Fruit fly (Drosophila melanogaster) whole organism, embryonic: ENCODE measurements around the gene shi.

Source experiments
- Abd-B ChIP-seq: fragments of 200-800 bp; sonication (Bioruptor generic); optimal IDR thresholded peaks from 2 replicates; lab custom pipeline; 2018; ENCODE audit warnings: missing biosample characterization, mild to moderate bottlenecking, missing genetic modification characterization, moderate library complexity
- CG15011 ChIP-seq: fragments of 200-800 bp; sonication (Bioruptor generic); optimal IDR thresholded peaks from 3 replicates; lab custom pipeline; 2018; ENCODE audit warnings: missing biosample characterization, mild to moderate bottlenecking, missing genetic modification characterization
- CG15479 ChIP-seq: fragments of 200-800 bp; sonication (Bioruptor generic); optimal IDR thresholded peaks from 3 replicates; lab custom pipeline; 2019; ENCODE audit warnings: missing biosample characterization, mild to moderate bottlenecking, missing genetic modification characterization, moderate library complexity
- CG15696 ChIP-seq: fragments of 200-800 bp; sonication (Bioruptor generic); optimal IDR thresholded peaks from 2 replicates; lab custom pipeline; 2019; ENCODE audit warnings: missing biosample characterization, mild to moderate bottlenecking, missing genetic modification characterization, moderate library complexity
- CG18011 ChIP-seq: fragments of 200-800 bp; sonication (Bioruptor generic); optimal IDR thresholded peaks from 2 replicates; lab custom pipeline; 2017; ENCODE audit warnings: missing biosample characterization, missing genetic modification characterization, mild to moderate bottlenecking, moderate library complexity, missing genotype
- CG4282 ChIP-seq: fragments of 200-800 bp; sonication (Bioruptor generic); optimal IDR thresholded peaks from 2 replicates; lab custom pipeline; 2016; ENCODE audit warnings: missing biosample characterization, missing genetic modification characterization
- CG6765 ChIP-seq: fragments of 200-800 bp; sonication (Bioruptor generic); optimal IDR thresholded peaks from 3 replicates; lab custom pipeline; 2017; ENCODE audit warnings: missing biosample characterization, mild to moderate bottlenecking, missing genetic modification characterization
- Deaf1 ChIP-seq: fragments of 200-800 bp; optimal IDR thresholded peaks from 3 replicates; lab custom pipeline; 2019; ENCODE audit warnings: missing biosample characterization, mild to moderate bottlenecking, missing genetic modification characterization, moderate library complexity
- da ChIP-seq: fragments of 200-800 bp; sonication (Bioruptor generic); optimal IDR thresholded peaks from 2 replicates; lab custom pipeline; 2016; ENCODE audit warnings: missing biosample characterization, missing genetic modification characterization
- eyg ChIP-seq: fragments of 200-800 bp; sonication (Bioruptor generic); optimal IDR thresholded peaks from 3 replicates; lab custom pipeline; 2016; ENCODE audit warnings: missing biosample characterization, missing genetic modification characterization
- gce ChIP-seq: fragments of 200-800 bp; sonication (Bioruptor generic); IDR thresholded peaks from 3 replicates; pipeline ENCODE4 v1.3.6; 2022; ENCODE audit warnings: missing biosample characterization, missing genetic modification characterization
- so ChIP-seq: fragments of 200-800 bp; sonication (Bioruptor generic); IDR thresholded peaks from 3 replicates; pipeline ENCODE4 v1.3.6; 2022; ENCODE audit warnings: missing biosample characterization, missing genetic modification characterization

- TF ChIP-seq CG6765 (GFP tag; lab: Kevin White, UChicago) (no peak), Deaf1 (tag; lab: Kevin White, UChicago) (no peak), CG15011 (GFP tag; lab: Kevin White, UChicago) (no peak), CG15479 (GFP tag; lab: Kevin White, UChicago) (no peak), eyg (GFP tag; lab: Kevin White, UChicago) (no peak), so (GFP tag; lab: Robert Waterston, UW) (no peak), gce (GFP tag; lab: Robert Waterston, UW) (no peak), CG18011 (GFP tag; lab: Kevin White, UChicago) (no peak), Abd-B (GFP tag; lab: Kevin White, UChicago) (no peak), CG15696 (tag; lab: Kevin White, UChicago) (no peak), CG4282 (no peak), da (no peak)
These were observed 32.9 kb downstream of the shi start, which contains the start of gene Lcch3 for dm6 chrX:15924805-15925204.
